Fruit fly (Drosophila melanogaster): ENCODE data around the gene CG32512.
A peak's percentile ranks its signal among the peaks of the same experiment; 100 is the strongest.

The CG32512 gene

dm6 chrX:21045448-21045941, 21.8 kb downstream of the CG32512 start:
- TF ChIP-seq cyc (GFP tag; optimal IDR thresholded peaks at IDR 0.05) (no peak), CG6163 (GFP tag; IDR thresholded peaks at IDR 0.05) (peak; percentile 65), Gug (GFP tag; IDR thresholded peaks at IDR 0.05) (peak; percentile 41; the same call in 1 of the 2 replicates), Hr4 (GFP tag; optimal IDR thresholded peaks at IDR 0.05) (peak; percentile 0), fkh (GFP tag; optimal IDR thresholded peaks at IDR 0.05) (peak; percentile 72), CG6276 (GFP tag; optimal IDR thresholded peaks at IDR 0.05) (peak; percentile 86), dsx (GFP tag; optimal IDR thresholded peaks at IDR 0.05; ENCODE audit: poor library complexity, severe bottlenecking) (peak; percentile 45), CG9139 (GFP tag; optimal IDR thresholded peaks at IDR 0.05) (peak; percentile 20), CG10669 (GFP tag; optimal IDR thresholded peaks at IDR 0.05) (peak; percentile 16), ss (GFP tag; optimal IDR thresholded peaks at IDR 0.05) (peak; percentile 48 to 66), CG34406 (GFP tag; optimal IDR thresholded peaks at IDR 0.05) (no peak), svp (GFP tag) (no peak), Smox (GFP tag; optimal IDR thresholded peaks at IDR 0.05) (no peak), Eip78C (GFP tag) (peak; percentile 47), Ets96B (tag; optimal IDR thresholded peaks at IDR 0.05) (peak; percentile 56), CG32006 (GFP tag; optimal IDR thresholded peaks at IDR 0.05) (no peak), CG8119 (GFP tag; IDR thresholded peaks at IDR 0.05) (peak; percentile 66), CG6808 (GFP tag; optimal IDR thresholded peaks at IDR 0.05) (peak; percentile 53), CG15336 (GFP tag; IDR thresholded peaks at IDR 0.05) (peak; percentile 75), net (GFP tag; optimal IDR thresholded peaks at IDR 0.05) (peak; percentile 26), CG16779 (tag; optimal IDR thresholded peaks at IDR 0.05) (peak; percentile 65), eg (GFP tag; IDR thresholded peaks at IDR 0.05) (peak; percentile 71), CG3032 (tag; optimal IDR thresholded peaks at IDR 0.05) (peak; percentile 51)

DNA sequence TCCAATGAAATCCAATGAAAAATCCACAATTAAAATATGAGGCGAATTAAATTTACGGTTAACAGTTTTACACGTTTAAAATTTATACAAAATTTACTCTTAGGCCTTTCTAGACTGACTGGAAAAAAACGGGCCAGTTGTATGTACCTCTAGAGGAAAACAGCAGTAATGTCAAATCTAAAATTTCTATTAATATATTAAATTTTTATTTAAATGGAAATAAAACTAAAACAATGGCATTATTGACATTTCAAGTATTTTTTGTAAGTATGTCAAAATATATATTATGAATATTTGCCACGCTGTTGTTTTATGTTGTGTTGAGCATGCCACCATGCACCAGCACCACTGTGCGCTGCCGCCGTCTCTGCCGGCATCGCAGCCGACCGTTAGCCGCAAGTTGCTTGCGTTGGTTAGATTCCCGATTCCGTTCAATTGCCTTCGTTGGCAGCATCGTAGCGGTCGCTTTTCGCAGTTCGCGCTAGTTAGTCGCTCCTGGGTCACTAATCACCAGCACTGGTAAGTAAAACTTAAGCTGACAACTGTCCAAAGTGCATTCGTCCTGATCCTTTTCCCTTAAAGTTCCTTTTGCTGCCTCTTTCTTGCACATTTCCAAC, 22.4 kb downstream of the CG32512 start, which contains the start of gene Cbs:
Gene Cbs, plus strand, starts transcription at position 308 of the 617 bp plus-strand sequence.
- TF ChIP-seq Eip93F (GFP tag; optimal IDR thresholded peaks at IDR 0.05) (no peak), eg (GFP tag; IDR thresholded peaks at IDR 0.05) (peak; percentile 75), CG32006 (GFP tag; optimal IDR thresholded peaks at IDR 0.05) (peak; percentile 71), cyc (GFP tag; optimal IDR thresholded peaks at IDR 0.05) (no peak), Smox (GFP tag; optimal IDR thresholded peaks at IDR 0.05) (no peak), esn (GFP tag; optimal IDR thresholded peaks at IDR 0.05) (peak; percentile 41), CG6276 (GFP tag; optimal IDR thresholded peaks at IDR 0.05) (peak; percentile 10), svp (GFP tag) (peak; percentile 32), salr (GFP tag; optimal IDR thresholded peaks at IDR 0.05) (peak; percentile 48 to 55), CG10669 (GFP tag; optimal IDR thresholded peaks at IDR 0.05) (peak; percentile 29), acj6 (GFP tag; optimal IDR thresholded peaks at IDR 0.05) (peak; percentile 46), Hr39 (GFP tag; optimal IDR thresholded peaks at IDR 0.05) (peak; percentile 1), CG3919 (GFP tag; optimal IDR thresholded peaks at IDR 0.05) (peak; percentile 13), CG4318 (GFP tag; optimal IDR thresholded peaks at IDR 0.05) (peak; percentile 53), fd85E (GFP tag; optimal IDR thresholded peaks at IDR 0.05) (no peak), CG6163 (GFP tag; IDR thresholded peaks at IDR 0.05) (peak; percentile 40; the same call in 2 of the 3 replicates), CG6854 (GFP tag; optimal IDR thresholded peaks at IDR 0.05) (no peak), Ets96B (tag; optimal IDR thresholded peaks at IDR 0.05) (peak; percentile 18), CG3032 (tag; optimal IDR thresholded peaks at IDR 0.05) (peak; percentile 30), dsx (GFP tag; optimal IDR thresholded peaks at IDR 0.05; ENCODE audit: poor library complexity, severe bottlenecking) (peak; percentile 7), Eip75B (GFP tag; optimal IDR thresholded peaks at IDR 0.05) (no peak), spab (GFP tag; optimal IDR thresholded peaks at IDR 0.05) (peak; percentile 20), OdsH (GFP tag; optimal IDR thresholded peaks at IDR 0.05) (peak; percentile 57), CG9139 (GFP tag; optimal IDR thresholded peaks at IDR 0.05) (no peak), Eip78C (GFP tag) (peak; percentile 71), Blimp-1 (GFP tag; optimal IDR thresholded peaks at IDR 0.05) (no peak), CG10631 (GFP tag; optimal IDR thresholded peaks at IDR 0.05) (peak; percentile 59), Gug (GFP tag; IDR thresholded peaks at IDR 0.05) (peak; percentile 21), CG6808 (GFP tag; optimal IDR thresholded peaks at IDR 0.05) (peak; percentile 53), CG15336 (GFP tag; IDR thresholded peaks at IDR 0.05) (peak; percentile 24; the same call in 1 of the 2 replicates), Hr4 (GFP tag; optimal IDR thresholded peaks at IDR 0.05) (peak; percentile 27), CG11902 (GFP tag; optimal IDR thresholded peaks at IDR 0.05) (no peak), ss (GFP tag; optimal IDR thresholded peaks at IDR 0.05) (peak; percentile 20 to 28), net (GFP tag; optimal IDR thresholded peaks at IDR 0.05) (peak; percentile 18), achi (GFP tag; optimal IDR thresholded peaks at IDR 0.05) (peak; percentile 21), CG8119 (GFP tag; IDR thresholded peaks at IDR 0.05) (no peak), CG6792 (GFP tag; optimal IDR thresholded peaks at IDR 0.05) (no peak), CG8319 (GFP tag; optimal IDR thresholded peaks at IDR 0.05) (no peak), CG8632 (GFP tag; optimal IDR thresholded peaks at IDR 0.05) (peak; percentile 30), CG34406 (GFP tag; optimal IDR thresholded peaks at IDR 0.05) (peak; percentile 41), CG11762 (GFP tag; optimal IDR thresholded peaks at IDR 0.05; ENCODE audit: insufficient read depth) (peak; percentile 28), Sox15 (GFP tag; optimal IDR thresholded peaks at IDR 0.05) (peak; percentile 23)

Data from whole organism, prepupa.